Fruit fly (Drosophila melanogaster) whole organism, embryonic: ENCODE measurements around the gene CG3764.

Experiments used
- Adf1 ChIP-seq: fragments of 200-800 bp; sonication (Bioruptor generic); IDR thresholded peaks from 2 replicates; pipeline ENCODE4 v1.3.6; 2022; ENCODE audit warnings: missing biosample characterization, missing genetic modification characterization
- B-H2 ChIP-seq: fragments of 200-800 bp; sonication (Bioruptor generic); optimal IDR thresholded peaks from 2 replicates; lab custom pipeline; 2018; ENCODE audit warnings: missing biosample characterization, mild to moderate bottlenecking, missing genetic modification characterization
- Bgb ChIP-seq: fragments of 200-800 bp; sonication (Bioruptor generic); IDR thresholded peaks from 2 replicates; pipeline ENCODE4 v1.3.6; 2022; ENCODE audit warnings: missing biosample characterization, missing genetic modification characterization; ENCODE audit not compliant: partially characterized antibody
- CG12299 ChIP-seq: fragments of 200-800 bp; sonication (Bioruptor generic); optimal IDR thresholded peaks from 2 replicates; lab custom pipeline; 2018; ENCODE audit warnings: missing biosample characterization, mild to moderate bottlenecking, missing genetic modification characterization
- CG15011 ChIP-seq: fragments of 200-800 bp; sonication (Bioruptor generic); optimal IDR thresholded peaks from 3 replicates; lab custom pipeline; 2018; ENCODE audit warnings: missing biosample characterization, mild to moderate bottlenecking, missing genetic modification characterization
- CG1529 ChIP-seq: fragments of 200-800 bp; sonication (Bioruptor generic); optimal IDR thresholded peaks from 3 replicates; lab custom pipeline; 2018; ENCODE audit warnings: missing biosample characterization, missing genetic modification characterization
- CG17802 ChIP-seq: fragments of 200-800 bp; sonication (Bioruptor generic); optimal IDR thresholded peaks from 2 replicates; lab custom pipeline; 2018; ENCODE audit warnings: missing biosample characterization, mild to moderate bottlenecking, missing genetic modification characterization, moderate library complexity
- CG17829 ChIP-seq: fragments of 200-800 bp; optimal IDR thresholded peaks from 2 replicates; lab custom pipeline; 2019; ENCODE audit warnings: missing biosample characterization, mild to moderate bottlenecking, missing genetic modification characterization, moderate library complexity
- CG2199 ChIP-seq: fragments of 200-800 bp; sonication (Bioruptor generic); IDR thresholded peaks from 3 replicates; pipeline ENCODE4 v1.3.6; 2022; ENCODE audit warnings: missing biosample characterization, missing genetic modification characterization
- CG34422 ChIP-seq: fragments of 200-800 bp; sonication (Bioruptor generic); IDR thresholded peaks from 3 replicates; pipeline ENCODE4 v1.3.6; 2022; ENCODE audit warnings: missing biosample characterization, missing genetic modification characterization
- CG3838 ChIP-seq: fragments of 200-800 bp; sonication (Bioruptor generic); optimal IDR thresholded peaks from 3 replicates; lab custom pipeline; 2016; ENCODE audit warnings: missing biosample characterization, missing genetic modification characterization
- CG43689 ChIP-seq: fragments of 200-800 bp; sonication (Bioruptor generic); IDR thresholded peaks from 2 replicates; pipeline ENCODE4 v1.3.6; 2022; ENCODE audit warnings: missing biosample characterization, missing genetic modification characterization
- CG4854 ChIP-seq: fragments of 200-800 bp; sonication (Bioruptor generic); optimal IDR thresholded peaks from 2 replicates; lab custom pipeline; 2016; ENCODE audit warnings: missing biosample characterization, missing genetic modification characterization, inconsistent platforms
- CG6654 ChIP-seq: fragments of 200-800 bp; sonication (Bioruptor generic); optimal IDR thresholded peaks from 2 replicates; lab custom pipeline; 2017; ENCODE audit warnings: missing biosample characterization, mild to moderate bottlenecking, missing genetic modification characterization
- CG6683 ChIP-seq: fragments of 200-800 bp; sonication (Bioruptor generic); optimal IDR thresholded peaks from 2 replicates; lab custom pipeline; 2017; ENCODE audit warnings: missing biosample characterization, mild to moderate bottlenecking, missing genetic modification characterization, missing genetic modification reagents
- CG7745 ChIP-seq: fragments of 200-800 bp; sonication (Bioruptor generic); optimal IDR thresholded peaks from 2 replicates; lab custom pipeline; 2018; ENCODE audit warnings: missing biosample characterization, mild to moderate bottlenecking, missing genetic modification characterization, moderate library complexity
- CG7839 ChIP-seq: fragments of 200-800 bp; sonication (Bioruptor generic); optimal IDR thresholded peaks from 3 replicates; lab custom pipeline; 2018; ENCODE audit warnings: missing biosample characterization, mild to moderate bottlenecking, missing genetic modification characterization, moderate library complexity
- CG7928 ChIP-seq: fragments of 200-800 bp; sonication (Bioruptor generic); optimal IDR thresholded peaks from 2 replicates; lab custom pipeline; 2017; ENCODE audit warnings: missing biosample characterization, mild to moderate bottlenecking, missing genetic modification characterization
- CG8089 ChIP-seq: fragments of 200-800 bp; sonication (Bioruptor generic); optimal IDR thresholded peaks from 3 replicates; lab custom pipeline; 2016; ENCODE audit warnings: missing biosample characterization, missing genetic modification characterization
- CG9932 ChIP-seq: fragments of 200-800 bp; sonication (Bioruptor generic); IDR thresholded peaks from 2 replicates; pipeline ENCODE4 v1.3.6; 2022; ENCODE audit warnings: missing biosample characterization, missing genetic modification characterization
- CrebB ChIP-seq: fragments of 200-800 bp; sonication (Bioruptor generic); optimal IDR thresholded peaks from 3 replicates; lab custom pipeline; 2018; ENCODE audit warnings: missing biosample characterization, mild to moderate bottlenecking, missing genetic modification characterization
- Dip2 ChIP-seq: fragments of 200-800 bp; sonication (Bioruptor generic); IDR thresholded peaks from 2 replicates; pipeline ENCODE4 v1.3.6; 2022; ENCODE audit warnings: missing biosample characterization, missing genetic modification characterization
- Elba2 ChIP-seq: fragments of 200-800 bp; sonication (Bioruptor generic); optimal IDR thresholded peaks from 3 replicates; lab custom pipeline; 2016; ENCODE audit warnings: missing biosample characterization, missing genetic modification characterization
- Fer1 ChIP-seq: fragments of 200-800 bp; sonication (Bioruptor generic); optimal IDR thresholded peaks from 2 replicates; lab custom pipeline; 2017; ENCODE audit warnings: missing biosample characterization, mild to moderate bottlenecking, missing genetic modification characterization
- MESR4 ChIP-seq: fragments of 200-800 bp; sonication (Bioruptor generic); optimal IDR thresholded peaks from 2 replicates; lab custom pipeline; 2018; ENCODE audit warnings: missing biosample characterization, mild to moderate bottlenecking, missing genetic modification characterization, moderate library complexity
- Max ChIP-seq: fragments of 200-800 bp; sonication (Bioruptor generic); optimal IDR thresholded peaks from 2 replicates; lab custom pipeline; 2016; ENCODE audit warnings: missing biosample characterization, mild to moderate bottlenecking, missing genetic modification characterization
- Meics ChIP-seq: fragments of 200-800 bp; sonication (Bioruptor generic); optimal IDR thresholded peaks from 2 replicates; lab custom pipeline; 2017; ENCODE audit warnings: missing biosample characterization, mild to moderate bottlenecking, missing genetic modification characterization
- NFAT ChIP-seq: fragments of 200-800 bp; sonication (Bioruptor generic); IDR thresholded peaks from 2 replicates; pipeline ENCODE4 v1.3.6; 2022; ENCODE audit warnings: missing biosample characterization, missing genetic modification characterization
- Pdp1 ChIP-seq, 2 experiments: fragments of 200-800 bp; sonication (Bioruptor generic); optimal IDR thresholded peaks; 3 replicates each; lab custom pipeline; 2016; ENCODE audit warnings: missing biosample characterization in 2 of 2, missing genetic modification characterization in 2 of 2, mild to moderate bottlenecking in 1 of 2, moderate library complexity in 1 of 2
- Rx ChIP-seq: fragments of 200-800 bp; sonication (Bioruptor generic); IDR thresholded peaks from 2 replicates; pipeline ENCODE4 v1.3.6; 2022; ENCODE audit warnings: missing biosample characterization, missing genetic modification characterization
- Sox102F ChIP-seq: fragments of 200-800 bp; sonication (Bioruptor generic); optimal IDR thresholded peaks from 2 replicates; lab custom pipeline; 2018; ENCODE audit warnings: missing biosample characterization, mild to moderate bottlenecking, missing genetic modification characterization, moderate library complexity
- bowl ChIP-seq: fragments of 200-800 bp; sonication (Bioruptor generic); IDR thresholded peaks from 2 replicates; pipeline ENCODE4 v1.3.6; 2022; ENCODE audit warnings: missing biosample characterization, missing genetic modification characterization
- cato ChIP-seq: fragments of 200-800 bp; sonication (Bioruptor generic); optimal IDR thresholded peaks from 2 replicates; lab custom pipeline; 2016; ENCODE audit warnings: missing biosample characterization, missing genetic modification characterization, borderline replicate concordance
- cg ChIP-seq: fragments of 200-800 bp; sonication (Bioruptor generic); optimal IDR thresholded peaks from 3 replicates; lab custom pipeline; 2019; ENCODE audit warnings: missing biosample characterization, mild to moderate bottlenecking, missing genetic modification characterization, moderate library complexity
- chif ChIP-seq, 2 experiments: fragments of 200-800 bp; sonication (Bioruptor generic); optimal IDR thresholded peaks; 3 replicates each; lab custom pipeline; 2016; ENCODE audit warnings: missing biosample characterization in 2 of 2, missing genetic modification characterization in 2 of 2
- esg ChIP-seq: fragments of 200-800 bp; sonication (Bioruptor generic); conservative IDR thresholded peaks from 2 replicates; pipeline ENCODE4 v1.3.6; 2022; ENCODE audit warnings: missing biosample characterization, missing genetic modification characterization
- eyg ChIP-seq: fragments of 200-800 bp; sonication (Bioruptor generic); optimal IDR thresholded peaks from 3 replicates; lab custom pipeline; 2016; ENCODE audit warnings: missing biosample characterization, missing genetic modification characterization
- gcm ChIP-seq: fragments of 200-800 bp; sonication (Bioruptor generic); optimal IDR thresholded peaks from 2 replicates; lab custom pipeline; 2019; ENCODE audit warnings: missing biosample characterization, mild to moderate bottlenecking, missing genetic modification characterization, moderate library complexity
- gcm2 ChIP-seq: fragments of 200-800 bp; sonication (Bioruptor generic); optimal IDR thresholded peaks from 2 replicates; lab custom pipeline; 2016; ENCODE audit warnings: missing biosample characterization, missing genetic modification characterization
- gem ChIP-seq: fragments of 200-800 bp; sonication (Bioruptor generic); optimal IDR thresholded peaks from 2 replicates; lab custom pipeline; 2019; ENCODE audit warnings: missing biosample characterization, mild to moderate bottlenecking, missing genetic modification characterization, moderate library complexity
- grau ChIP-seq: fragments of 200-800 bp; optimal IDR thresholded peaks from 3 replicates; lab custom pipeline; 2019; ENCODE audit warnings: missing biosample characterization, mild to moderate bottlenecking, missing genetic modification characterization, moderate library complexity
- hth ChIP-seq: fragments of >200 bp; optimal IDR thresholded peaks from 2 replicates; lab custom pipeline; 2017; ENCODE audit warnings: inconsistent platforms
- insv ChIP-seq, 2 experiments: fragments of 200-800 bp; sonication (Bioruptor generic); optimal IDR thresholded peaks; 3 replicates each; lab custom pipeline; 2016 to 2018; ENCODE audit warnings: missing biosample characterization in 2 of 2, missing genetic modification characterization in 2 of 2
- lab ChIP-seq: fragments of 200-800 bp; sonication (Bioruptor generic); optimal IDR thresholded peaks from 3 replicates; lab custom pipeline; 2017; ENCODE audit warnings: missing biosample characterization, missing genetic modification characterization, mild to moderate bottlenecking, moderate library complexity, missing genetic modification reagents
- pum ChIP-seq: fragments of 200-800 bp; sonication (Bioruptor generic); optimal IDR thresholded peaks from 2 replicates; lab custom pipeline; 2016; ENCODE audit warnings: missing biosample characterization, missing genetic modification characterization
- rib ChIP-seq: fragments of 200-800 bp; sonication (Bioruptor generic); IDR thresholded peaks from 2 replicates; pipeline ENCODE4 v1.3.6; 2022; ENCODE audit warnings: missing biosample characterization, missing genetic modification characterization
- stc ChIP-seq: fragments of 200-800 bp; sonication (Bioruptor generic); IDR thresholded peaks from 2 replicates; pipeline ENCODE4 v1.3.6; 2022; ENCODE audit warnings: missing biosample characterization, missing genetic modification characterization
- wek ChIP-seq: fragments of 200-800 bp; sonication (Bioruptor generic); optimal IDR thresholded peaks from 3 replicates; lab custom pipeline; 2018; ENCODE audit warnings: missing biosample characterization, mild to moderate bottlenecking, missing genetic modification characterization, moderate library complexity
- z ChIP-seq: fragments of 200-800 bp; sonication (Bioruptor generic); IDR thresholded peaks from 3 replicates; pipeline ENCODE4 v1.3.6; 2022; ENCODE audit warnings: missing biosample characterization, missing genetic modification characterization

The CG3764 gene

dm6 chr3L:17012017-17012719, at the start of gene CG3764 (continued):
- TF ChIP-seq CG9932 (GFP tag; lab: Robert Waterston, UW) = peak; percentile 33; the same call in 1 of the 2 replicates
- TF ChIP-seq CG12299 = peak; percentile 87
- TF ChIP-seq esg (GFP tag; lab: Robert Waterston, UW) = no peak
- TF ChIP-seq Pdp1 (GFP tag; optimal IDR thresholded peaks at IDR 0.05; lab: Kevin White, UChicago) = peak; percentile 61 to 74
- peak; percentile 68 for TF ChIP-seq Bgb (GFP tag; lab: Robert Waterston, UW)
- 0 out of 2 replicates have a peak, but pooled peaks have one; percentile 6 for TF ChIP-seq NFAT
- TF ChIP-seq MESR4 (GFP tag; lab: Kevin White, UChicago) = peak; percentile 77
- peak; percentile 83 for TF ChIP-seq CG8089
- no peak for TF ChIP-seq hth (lab: Kevin White, UChicago)
- TF ChIP-seq gem (tag; lab: Kevin White, UChicago) = peak; percentile 60
- TF ChIP-seq CrebB (tag; lab: Kevin White, UChicago) = peak; percentile 88
- peak; percentile 83 for TF ChIP-seq CG34422 (GFP tag; lab: Robert Waterston, UW)
- TF ChIP-seq CG17829 (tag; lab: Kevin White, UChicago) = peak; percentile 76
- TF ChIP-seq chif (GFP tag; optimal IDR thresholded peaks at IDR 0.05; lab: Kevin White, UChicago) = peak; percentile 42 to 59
- peak; percentile 91 for TF ChIP-seq lab (GFP tag; lab: Kevin White, UChicago)
- no peak for TF ChIP-seq CG2199 (GFP tag; lab: Robert Waterston, UW)
- TF ChIP-seq wek (GFP tag; lab: Kevin White, UChicago) = peak; percentile 92
- peak; percentile 86 for TF ChIP-seq B-H2
- TF ChIP-seq Max (GFP tag; lab: Kevin White, UChicago) = peak; percentile 72
- peak; percentile 65 for TF ChIP-seq Rx
- peak; percentile 73 for TF ChIP-seq stc
- peak; percentile 80 for TF ChIP-seq eyg
- TF ChIP-seq z (GFP tag; lab: Robert Waterston, UW) = peak; percentile 45; the same call in 1 of the 3 replicates
- TF ChIP-seq gcm2 = peak; percentile 36
- TF ChIP-seq grau (tag; lab: Kevin White, UChicago) = peak; percentile 63
- peak; percentile 46 for TF ChIP-seq pum (GFP tag; lab: Kevin White, UChicago)
- TF ChIP-seq CG15011 = peak; percentile 77
- TF ChIP-seq CG6683 (GFP tag; lab: Kevin White, UChicago) = peak; percentile 68
- TF ChIP-seq CG7839 (tag; lab: Kevin White, UChicago) = peak; percentile 58
- peak; percentile 74 for TF ChIP-seq gcm (GFP tag; lab: Kevin White, UChicago)
- no peak for TF ChIP-seq Dip2 (GFP tag; lab: Robert Waterston, UW)
- peak; percentile 28 for TF ChIP-seq CG6654 (GFP tag; lab: Kevin White, UChicago)
- TF ChIP-seq bowl (GFP tag; lab: Robert Waterston, UW) = peak; percentile 6; the same call in 1 of the 2 replicates
- peak; percentile 50 for TF ChIP-seq CG7928 (GFP tag; lab: Kevin White, UChicago)
- peak in 1 of 2 experiments; percentile 39 for TF ChIP-seq insv (GFP tag; optimal IDR thresholded peaks at IDR 0.05; lab: Kevin White, UChicago)
- TF ChIP-seq CG3838 (GFP tag; lab: Kevin White, UChicago) = no peak
- TF ChIP-seq Sox102F (GFP tag; lab: Kevin White, UChicago) = peak; percentile 46
- TF ChIP-seq CG4854 (GFP tag; lab: Kevin White, UChicago) = peak; percentile 73
- peak; percentile 24 for TF ChIP-seq CG7745
- TF ChIP-seq Adf1 = peak; percentile 48
- TF ChIP-seq CG1529 = peak; percentile 77
- TF ChIP-seq Meics (GFP tag; lab: Kevin White, UChicago) = peak; percentile 77
- TF ChIP-seq Elba2 (GFP tag; lab: Kevin White, UChicago) = no peak
- TF ChIP-seq CG17802 (tag; lab: Kevin White, UChicago) = peak; percentile 72
- TF ChIP-seq cg (GFP tag; lab: Kevin White, UChicago) = peak; percentile 94
- TF ChIP-seq CG43689 (GFP tag; lab: Robert Waterston, UW) = no peak
- TF ChIP-seq cato = peak; percentile 34
- TF ChIP-seq Fer1 = peak; percentile 90
- peak; percentile 94 for TF ChIP-seq rib (GFP tag; lab: Robert Waterston, UW)
